Fruit fly (Drosophila melanogaster): Measurements from ENCODE around the gene Or24a.

The Or24a gene

DNA sequence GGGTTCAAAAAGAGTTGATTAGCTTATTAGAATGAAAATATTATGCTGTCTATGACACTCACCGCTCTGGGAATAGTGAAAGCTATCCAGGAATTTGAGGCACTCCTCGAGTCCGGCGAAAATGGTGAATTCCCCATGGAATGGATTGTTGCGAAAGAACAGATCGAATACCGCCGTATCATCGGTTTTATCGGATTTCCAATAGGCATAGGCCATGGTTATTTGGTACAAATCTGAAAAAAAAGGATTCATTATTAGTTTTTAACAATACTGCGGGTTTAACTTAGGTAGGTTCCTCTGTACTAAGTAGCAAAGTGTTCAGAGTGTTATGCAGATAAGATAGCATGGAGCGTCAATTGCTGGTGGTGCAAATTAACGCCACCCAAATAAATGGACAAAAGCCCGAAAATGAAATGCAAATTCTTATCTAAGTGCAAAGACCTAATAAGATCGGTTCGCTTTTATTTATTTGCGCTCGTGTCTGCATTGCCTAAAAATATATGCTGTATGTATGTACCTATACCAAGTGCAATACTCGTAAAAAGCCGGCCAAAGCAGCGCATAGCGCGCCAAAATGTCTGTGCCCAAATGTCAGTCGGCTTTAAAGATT lies 29.8 kb upstream of the Or24a start (continued):
- TF ChIP-seq croc (GFP tag; conservative IDR thresholded peaks at IDR 0.05) (no peak), CG5245 (GFP tag; optimal IDR thresholded peaks at IDR 0.05) (no peak), klu (GFP tag; IDR thresholded peaks at IDR 0.05) (no peak), Oaz (GFP tag; IDR thresholded peaks at IDR 0.05) (no peak), CG8924 (tag; optimal IDR thresholded peaks at IDR 0.05) (no peak), CG17186 (GFP tag; optimal IDR thresholded peaks at IDR 0.05) (no peak), Optix (GFP tag; IDR thresholded peaks at IDR 0.05) (no peak), CG12769 (tag; optimal IDR thresholded peaks at IDR 0.05) (peak; percentile 23), ase (GFP tag; IDR thresholded peaks at IDR 0.05) (no peak), chm (GFP tag; IDR thresholded peaks at IDR 0.05) (no peak), pan (optimal IDR thresholded peaks at IDR 0.05) (no peak), pan (GFP tag; optimal IDR thresholded peaks at IDR 0.05 in 1 of 2, IDR thresholded peaks at IDR 0.05 in 1 of 2) (peak in 1 of 2 experiments; percentile 25), CG9932 (GFP tag; IDR thresholded peaks at IDR 0.05) (no peak), ash1 (GFP tag; optimal IDR thresholded peaks at IDR 0.05) (no peak), CG16863 (GFP tag; optimal IDR thresholded peaks at IDR 0.05) (no peak), CG17912 (GFP tag; optimal IDR thresholded peaks at IDR 0.05) (no peak), CG4707 (GFP tag; optimal IDR thresholded peaks at IDR 0.05) (no peak), CG3847 (GFP tag; IDR thresholded peaks at IDR 0.05) (peak; percentile 17; the same call in 1 of the 2 replicates), CG9817 (tag; optimal IDR thresholded peaks at IDR 0.05) (no peak), CG11696 (GFP tag; IDR thresholded peaks at IDR 0.05) (no peak), CG17328 (GFP tag; IDR thresholded peaks at IDR 0.05) (no peak), fd102C (GFP tag; optimal IDR thresholded peaks at IDR 0.05) (no peak), slp2 (GFP tag; optimal IDR thresholded peaks at IDR 0.05) (no peak), pb (GFP tag; optimal IDR thresholded peaks at IDR 0.05) (no peak), knrl (GFP tag; IDR thresholded peaks at IDR 0.05; ENCODE audit: partially characterized antibody) (no peak), TFAM (GFP tag; optimal IDR thresholded peaks at IDR 0.05) (no peak), ftz-f1 (GFP tag; optimal IDR thresholded peaks at IDR 0.05) (no peak), zfh2 (GFP tag; optimal IDR thresholded peaks at IDR 0.05) (peak; percentile 3), pfk (GFP tag; optimal IDR thresholded peaks at IDR 0.05) (no peak), prd (optimal IDR thresholded peaks at IDR 0.05) (no peak), prd (GFP tag; IDR thresholded peaks at IDR 0.05) (0 out of 3 replicates have a peak, but pooled peaks have one; percentile 40), tgo (GFP tag; IDR thresholded peaks at IDR 0.05) (no peak; the same call in 2 of the 3 replicates), ci (GFP tag; IDR thresholded peaks at IDR 0.05) (no peak), CTCF (GFP tag; optimal IDR thresholded peaks at IDR 0.05) (no peak), CG12219 (GFP tag; optimal IDR thresholded peaks at IDR 0.05) (no peak), ATbp (GFP tag; optimal IDR thresholded peaks at IDR 0.05) (no peak), Fer3 (tag; optimal IDR thresholded peaks at IDR 0.05) (no peak), sens (GFP tag) (peak; percentile 29), Oli (tag; optimal IDR thresholded peaks at IDR 0.05) (no peak), en (GFP tag; optimal IDR thresholded peaks at IDR 0.05) (no peak), Dbx (GFP tag; IDR thresholded peaks at IDR 0.05) (no peak), D (optimal IDR thresholded peaks at IDR 0.05) (no peak), D (GFP tag; optimal IDR thresholded peaks at IDR 0.05) (no peak), grau (tag; optimal IDR thresholded peaks at IDR 0.05) (peak; percentile 69), tap (tag; optimal IDR thresholded peaks at IDR 0.05) (no peak), Nf-YB (GFP tag; optimal IDR thresholded peaks at IDR 0.05) (no peak), CG7271 (tag; optimal IDR thresholded peaks at IDR 0.05) (no peak), dimm (GFP tag; IDR thresholded peaks at IDR 0.05) (no peak), Meics (GFP tag; optimal IDR thresholded peaks at IDR 0.05) (no peak), Drgx (GFP tag; IDR thresholded peaks at IDR 0.05) (no peak), CG9876 (GFP tag; optimal IDR thresholded peaks at IDR 0.05) (no peak), CG2120 (GFP tag; optimal IDR thresholded peaks at IDR 0.05) (peak; percentile 43), CG8359 (GFP tag; optimal IDR thresholded peaks at IDR 0.05; ENCODE audit: borderline replicate concordance) (no peak)
